Fruit fly (Drosophila melanogaster) ovary, adult (tissue): ENCODE data around the gene Ptp4E.

Source experiments
- CG17801 ChIP-seq: fragments of 200-800 bp; optimal IDR thresholded peaks from 2 replicates; lab custom pipeline; 2019; ENCODE audit warnings: missing biosample characterization, mild to moderate bottlenecking, missing genetic modification characterization, moderate library complexity; ENCODE audit not compliant: partially characterized antibody

Gene Ptp4E

dm6 chrX:4935979-4936843 is 2.7 kb upstream of the Ptp4E start:
- TF ChIP-seq CG17801 (GFP tag; lab: Kevin White, UChicago): no peak

dm6 chrX:4937222-4938071 is 1.5 kb upstream of the Ptp4E start:
- TF ChIP-seq CG17801 (GFP tag; lab: Kevin White, UChicago): no peak

- TF ChIP-seq CG17801 (GFP tag; lab: Kevin White, UChicago): no peak
Measured at dm6 chrX:4938072-4938336, 924 bp upstream of the Ptp4E start, which contains the start of gene CG44774. CG44774 (minus strand) TSS chrX:4938105.

dm6 chrX:4939788-4940441 is 987 bp downstream of the Ptp4E start:
- peak; percentile 97 for TF ChIP-seq CG17801 (GFP tag; lab: Kevin White, UChicago)

- no peak for TF ChIP-seq CG17801 (GFP tag; lab: Kevin White, UChicago)
Measured at dm6 chrX:4940527-4940926, 1.6 kb downstream of the Ptp4E start.

- no peak for TF ChIP-seq CG17801 (GFP tag; lab: Kevin White, UChicago)
Measured at dm6 chrX:4941512-4941911, 2.6 kb downstream of the Ptp4E start.

dm6 chrX:4943505-4943904 is 4.6 kb downstream of the Ptp4E start:
- no peak for TF ChIP-seq CG17801 (GFP tag; lab: Kevin White, UChicago)

- TF ChIP-seq CG17801 (GFP tag; lab: Kevin White, UChicago): peak; percentile 37
Measured at dm6 chrX:4955788-4956442, 17.0 kb downstream of the Ptp4E start.

- TF ChIP-seq CG17801 (GFP tag; lab: Kevin White, UChicago): no peak
Measured at dm6 chrX:4958872-4959271, 19.9 kb downstream of the Ptp4E start.

- no peak for TF ChIP-seq CG17801 (GFP tag; lab: Kevin White, UChicago)
Measured at dm6 chrX:4961028-4961427, 22.1 kb downstream of the Ptp4E start, which contains the start of gene CG15468. CG15468 (minus strand) TSS chrX:4961128.

- no peak for TF ChIP-seq CG17801 (GFP tag; lab: Kevin White, UChicago)
Measured at dm6 chrX:4962964-4963363, 24.0 kb downstream of the Ptp4E start.

dm6 chrX:4965673-4966072 is 26.7 kb downstream of the Ptp4E start:
- TF ChIP-seq CG17801 (GFP tag; lab: Kevin White, UChicago): no peak

dm6 chrX:4969926-4970325 is 31.0 kb downstream of the Ptp4E start:
- TF ChIP-seq CG17801 (GFP tag; lab: Kevin White, UChicago): no peak

- TF ChIP-seq CG17801 (GFP tag; lab: Kevin White, UChicago): no peak
Measured at dm6 chrX:4982430-4982829, 43.5 kb downstream of the Ptp4E start.

- TF ChIP-seq CG17801 (GFP tag; lab: Kevin White, UChicago): no peak
Measured at dm6 chrX:4983218-4983617, 44.3 kb downstream of the Ptp4E start.
